Fruit fly (Drosophila melanogaster) whole organism, wandering third instar larva: ENCODE measurements around the gene CG3638.

Source experiments
- CrebA ChIP-seq: fragments of 200-800 bp; sonication (Bioruptor generic); optimal IDR thresholded peaks from 2 replicates; lab custom pipeline; 2016; ENCODE audit warnings: missing biosample characterization, mild to moderate bottlenecking, missing genetic modification characterization, borderline replicate concordance
- Dfd ChIP-seq: fragments of >200 bp; optimal IDR thresholded peaks from 2 replicates; lab custom pipeline; 2017; ENCODE audit warnings: missing biosample characterization, missing genetic modification characterization
- Hnf4 ChIP-seq: fragments of 200-800 bp; sonication (Bioruptor generic); optimal IDR thresholded peaks from 2 replicates; lab custom pipeline; 2016; ENCODE audit warnings: missing biosample characterization, mild to moderate bottlenecking, missing genetic modification characterization
- Myc ChIP-seq: fragments of >200 bp; optimal IDR thresholded peaks from 2 replicates; lab custom pipeline; 2017
- fru ChIP-seq: fragments of 200-800 bp; sonication (Bioruptor generic); optimal IDR thresholded peaks from 3 replicates; lab custom pipeline; 2016; ENCODE audit warnings: missing biosample characterization, mild to moderate bottlenecking, missing genetic modification characterization
- lola ChIP-seq: fragments of >200 bp; optimal IDR thresholded peaks from 2 replicates; lab custom pipeline; 2017; ENCODE audit warnings: missing biosample characterization, missing genetic modification characterization
- psq ChIP-seq: fragments of 200-800 bp; sonication (Bioruptor generic); optimal IDR thresholded peaks from 3 replicates; lab custom pipeline; 2017; ENCODE audit warnings: missing biosample characterization, mild to moderate bottlenecking, missing genetic modification characterization, moderate library complexity
- rgr ChIP-seq: fragments of 200-800 bp; sonication (Bioruptor generic); optimal IDR thresholded peaks from 3 replicates; lab custom pipeline; 2016; ENCODE audit warnings: missing biosample characterization, mild to moderate bottlenecking, missing genetic modification characterization

DNA sequence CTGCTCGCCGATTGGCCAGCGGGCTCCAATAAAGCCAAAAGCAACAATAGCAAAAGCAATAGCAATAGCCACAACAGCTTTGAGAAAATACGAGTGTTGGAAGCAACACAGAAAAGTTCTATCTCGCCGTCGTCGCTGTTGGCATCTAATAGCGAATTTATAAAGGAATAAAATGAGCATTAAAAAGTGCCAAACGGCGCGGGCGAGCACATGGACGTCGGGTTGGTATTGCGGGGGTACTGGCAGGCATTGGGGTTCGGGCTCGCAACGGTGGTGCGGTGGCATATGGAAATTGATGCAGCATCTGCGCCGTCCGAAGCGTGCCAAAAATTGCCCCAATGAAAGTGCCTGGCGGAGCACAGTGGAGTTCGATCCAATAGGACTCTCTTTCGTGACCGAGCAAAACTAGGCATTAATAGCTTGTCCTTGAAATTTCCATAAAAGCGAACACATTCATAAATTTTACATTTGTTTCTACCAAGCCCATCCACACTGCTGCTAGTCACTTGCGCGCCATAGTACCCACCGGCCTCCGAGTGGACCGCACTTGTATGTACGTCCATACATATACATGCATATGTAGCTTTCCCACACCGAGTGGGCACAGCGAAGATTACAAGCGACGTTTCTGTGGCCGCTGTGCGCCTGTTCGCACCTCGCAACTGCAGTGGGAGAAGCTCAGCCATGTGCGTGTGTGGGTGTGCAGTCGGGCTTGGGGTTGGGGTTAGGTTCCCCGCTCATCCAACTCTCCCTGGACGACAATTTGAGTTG, 40.5 kb upstream of the CG3638 start:
- TF ChIP-seq CrebA (GFP tag; lab: Kevin White, UChicago) (no peak), Myc (lab: Kevin White, UChicago) (no peak), lola (GFP tag; lab: Kevin White, UChicago) (no peak), fru (GFP tag; lab: Kevin White, UChicago) (peak; percentile 95), Dfd (GFP tag; lab: Kevin White, UChicago) (no peak), Hnf4 (GFP tag; lab: Kevin White, UChicago) (peak; percentile 90), rgr (GFP tag; lab: Kevin White, UChicago) (peak; percentile 94), psq (GFP tag; lab: Kevin White, UChicago) (peak; percentile 82)
